Worm (Caenorhabditis elegans) whole organism, mixed stage, embryonic: ENCODE data around the gene sel-9.

ENCODE experiments used
- ceh-83 ChIP-seq: fragments of 200-800 bp; sonication (Bioruptor generic); optimal IDR thresholded peaks from 2 replicates; lab custom pipeline; 2018; ENCODE audit warnings: mild to moderate bottlenecking, missing genetic modification characterization, missing compliant biosample characterization
- elt-1 ChIP-seq: sonication (generic microtip); optimal IDR thresholded peaks from 2 replicates; lab custom pipeline; 2017; ENCODE audit warnings: missing genetic modification characterization, mild to moderate bottlenecking, missing compliant biosample characterization, antibody characterized with exemption, moderate library complexity, borderline replicate concordance; ENCODE audit not compliant: insufficient read depth
- elt-3 ChIP-seq: fragments of 150-350 bp; optimal IDR thresholded peaks from 2 replicates; lab custom pipeline; 2014; ENCODE audit warnings: missing biosample characterization, missing genetic modification characterization
- ham-2 ChIP-seq: fragments of 200-800 bp; sonication (Bioruptor generic); optimal IDR thresholded peaks from 2 replicates; lab custom pipeline; 2018; ENCODE audit warnings: mild to moderate bottlenecking, missing genetic modification characterization, missing compliant biosample characterization
- lin-13 ChIP-seq: fragments of 150-350 bp; optimal IDR thresholded peaks from 2 replicates; lab custom pipeline; 2014; ENCODE audit warnings: missing biosample characterization, missing genetic modification characterization
- mep-1 ChIP-seq: fragments of 150-350 bp; optimal IDR thresholded peaks from 2 replicates; lab custom pipeline; 2017; ENCODE audit warnings: missing biosample characterization, missing genetic modification reagents, missing genetic modification characterization, inconsistent platforms
- nhr-12 ChIP-seq: fragments of 150-350 bp; optimal IDR thresholded peaks from 2 replicates; lab custom pipeline; 2014; ENCODE audit warnings: missing biosample characterization, missing genetic modification characterization
- unc-39 ChIP-seq: fragments of 150-350 bp; optimal IDR thresholded peaks from 2 replicates; lab custom pipeline; 2014; ENCODE audit warnings: missing biosample characterization, missing genetic modification characterization
- unc-62 ChIP-seq: fragments of 150-350 bp; optimal IDR thresholded peaks from 2 replicates; lab custom pipeline; 2014; ENCODE audit warnings: missing biosample characterization, missing genetic modification reagents, missing genetic modification characterization
- ztf-11 ChIP-seq: fragments of 150-350 bp; optimal IDR thresholded peaks from 2 replicates; lab custom pipeline; 2014; ENCODE audit warnings: missing biosample characterization, missing genetic modification characterization

DNA sequence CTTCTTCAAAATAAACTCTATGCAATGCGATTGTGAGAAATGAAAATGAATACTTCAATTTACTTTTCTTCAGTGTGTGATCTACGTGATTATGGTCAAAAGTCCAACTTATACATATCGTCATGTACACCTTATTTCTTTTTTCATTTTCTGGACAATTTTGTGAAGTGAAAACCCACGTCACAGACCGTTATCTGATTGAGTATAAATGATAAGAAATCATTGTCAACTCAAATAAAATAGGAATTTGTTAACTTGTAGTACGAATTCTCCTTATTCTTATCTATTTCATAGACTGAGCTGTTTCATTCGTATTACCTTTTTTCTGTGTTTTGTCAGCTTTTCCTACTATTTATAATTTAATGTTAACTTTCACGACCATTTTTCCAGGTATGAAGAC lies 30.4 kb downstream of the sel-9 start, which contains the start of gene asp-5:
- no peak for TF ChIP-seq elt-3 (tag; lab: Kevin White, UChicago)
- TF ChIP-seq mep-1 (tag; lab: Kevin White, UChicago): no peak
- no peak for TF ChIP-seq lin-13 (tag; lab: Kevin White, UChicago)
- TF ChIP-seq ztf-11 (tag; lab: Kevin White, UChicago): no peak
- TF ChIP-seq nhr-12 (tag; lab: Kevin White, UChicago): no peak
- no peak for TF ChIP-seq unc-62
- TF ChIP-seq ham-2 (GFP tag; lab: Kevin White, UChicago): no peak
- no peak for TF ChIP-seq ceh-83
- no peak for TF ChIP-seq unc-39
- no peak for TF ChIP-seq elt-1 (tag; lab: Kevin White, UChicago)
